Fruit fly (Drosophila melanogaster): Measurements from ENCODE around the gene TfIIS.

TfIIS gene

DNA sequence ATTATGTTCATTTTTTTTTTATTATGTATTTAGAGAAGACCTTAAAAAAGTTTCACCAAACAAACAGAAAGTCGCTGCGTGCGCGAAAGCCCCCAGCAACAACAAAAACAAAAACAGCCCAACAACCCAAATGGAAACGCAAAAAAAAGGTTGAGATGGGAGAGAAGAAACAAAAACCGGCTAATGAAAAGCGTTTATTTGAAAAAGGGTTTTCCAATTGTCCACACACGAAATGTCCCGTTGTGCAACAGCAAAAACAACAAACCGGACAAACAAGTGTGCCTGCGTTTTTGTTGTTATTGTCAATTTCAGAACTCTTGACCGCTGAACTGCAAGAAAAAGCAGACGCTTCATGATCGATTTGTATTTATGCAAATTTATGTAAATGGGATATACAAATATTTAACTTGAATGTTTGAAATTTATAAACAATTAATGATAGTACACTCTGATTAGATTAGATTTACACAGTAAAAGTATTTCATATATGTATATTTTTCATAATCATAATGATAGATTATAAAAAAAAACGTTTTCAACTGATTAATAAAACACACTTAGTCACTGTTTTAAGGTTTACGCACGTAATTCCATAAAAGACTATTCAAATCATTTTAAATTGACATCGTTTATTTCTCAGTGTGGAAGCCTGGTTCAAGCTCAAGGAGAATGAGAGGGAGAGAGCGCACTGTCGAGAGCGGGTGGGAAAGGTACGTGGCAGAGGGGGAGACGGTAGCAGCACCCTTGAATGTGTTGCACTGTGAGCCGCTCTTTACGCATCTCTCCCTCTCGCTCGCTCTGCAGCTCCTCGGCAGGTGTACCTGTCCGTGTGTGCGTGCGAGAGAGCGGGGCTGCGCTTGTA is 4.0 kb downstream of the TfIIS start:
- TF ChIP-seq CG8159 (tag; optimal IDR thresholded peaks at IDR 0.05): peak; percentile 93
- peak; percentile 88 for TF ChIP-seq CG13204 (GFP tag; optimal IDR thresholded peaks at IDR 0.05)
- TF ChIP-seq Pif1A (GFP tag; optimal IDR thresholded peaks at IDR 0.05): peak; percentile 72
- peak; percentile 88 for TF ChIP-seq CG4496 (GFP tag; IDR thresholded peaks at IDR 0.05)
- peak; percentile 80 for TF ChIP-seq D1 (tag; optimal IDR thresholded peaks at IDR 0.05)
- peak; percentile 83; the same call in 1 of the 2 replicates for TF ChIP-seq CG32121 (GFP tag; IDR thresholded peaks at IDR 0.05)
- peak; percentile 68 for TF ChIP-seq gl (tag; optimal IDR thresholded peaks at IDR 0.05)
- peak; percentile 82 for TF ChIP-seq CG15710 (tag; optimal IDR thresholded peaks at IDR 0.05)
- peak; percentile 60 for TF ChIP-seq CG34367 (tag; optimal IDR thresholded peaks at IDR 0.05)
- no peak for TF ChIP-seq fd96Ca (GFP tag; IDR thresholded peaks at IDR 0.05)
- TF ChIP-seq CG10348 (GFP tag; IDR thresholded peaks at IDR 0.05): peak; percentile 17; the same call in 1 of the 2 replicates
- peak; percentile 89 for TF ChIP-seq CG8301 (tag; optimal IDR thresholded peaks at IDR 0.05)
- peak; percentile 87 for TF ChIP-seq Snoo (tag; optimal IDR thresholded peaks at IDR 0.05)
- TF ChIP-seq CG9948 (tag; optimal IDR thresholded peaks at IDR 0.05): peak; percentile 87
- TF ChIP-seq rn (GFP tag; IDR thresholded peaks at IDR 0.05): peak; percentile 54; the same call in 1 of the 2 replicates
- peak; percentile 72 for TF ChIP-seq Ets98B (GFP tag; IDR thresholded peaks at IDR 0.05)
- TF ChIP-seq CG12605 (GFP tag; IDR thresholded peaks at IDR 0.05): peak; percentile 82
- peak; percentile 84 for TF ChIP-seq CG17806 (tag; optimal IDR thresholded peaks at IDR 0.05)
- TF ChIP-seq EcR (GFP tag; optimal IDR thresholded peaks at IDR 0.05): no peak
- peak; percentile 92 for TF ChIP-seq CG14655 (GFP tag; optimal IDR thresholded peaks at IDR 0.05)
- peak; percentile 89 for TF ChIP-seq Pif1B (GFP tag; optimal IDR thresholded peaks at IDR 0.05)

DNA sequence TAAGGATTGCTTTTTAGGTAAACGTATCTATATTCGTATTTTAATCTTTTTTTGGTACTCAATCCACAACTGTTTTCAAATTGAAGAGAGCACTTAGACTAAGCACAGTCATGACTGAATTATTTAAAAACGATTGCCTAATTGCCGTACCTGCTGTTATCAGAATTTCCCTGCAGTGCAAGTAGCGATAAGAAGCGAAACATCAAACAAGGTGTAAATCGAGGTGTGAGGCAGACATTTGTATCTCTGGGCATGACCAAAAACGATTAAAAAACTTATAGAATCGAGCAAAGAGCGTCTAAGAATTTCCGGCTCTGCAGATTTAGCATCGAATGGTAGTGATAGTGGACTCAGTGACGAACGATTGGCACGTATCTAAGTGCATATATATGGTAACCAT is 5.5 kb downstream of the TfIIS start:
- TF ChIP-seq Snoo (tag; optimal IDR thresholded peaks at IDR 0.05): no peak
- no peak for TF ChIP-seq CG34367 (tag; optimal IDR thresholded peaks at IDR 0.05)
- no peak for TF ChIP-seq CG32121 (GFP tag; IDR thresholded peaks at IDR 0.05)
- TF ChIP-seq CG17806 (tag; optimal IDR thresholded peaks at IDR 0.05): no peak
- no peak for TF ChIP-seq CG15710 (tag; optimal IDR thresholded peaks at IDR 0.05)
- TF ChIP-seq CG14655 (GFP tag; optimal IDR thresholded peaks at IDR 0.05): no peak
- no peak for TF ChIP-seq CG12605 (GFP tag; IDR thresholded peaks at IDR 0.05)
- no peak for TF ChIP-seq CG9948 (tag; optimal IDR thresholded peaks at IDR 0.05)
- no peak for TF ChIP-seq CG13204 (GFP tag; optimal IDR thresholded peaks at IDR 0.05)
- no peak for TF ChIP-seq CG8159 (tag; optimal IDR thresholded peaks at IDR 0.05)
- no peak for TF ChIP-seq Ets98B (GFP tag; IDR thresholded peaks at IDR 0.05)
- no peak for TF ChIP-seq CG4496 (GFP tag; IDR thresholded peaks at IDR 0.05)
- TF ChIP-seq rn (GFP tag; IDR thresholded peaks at IDR 0.05): no peak

dm6 chr2L:15052805-15053388 is 7.7 kb downstream of the TfIIS start:
- no peak for TF ChIP-seq Ets98B (GFP tag; IDR thresholded peaks at IDR 0.05)
- 0 out of 3 replicates have a peak, but pooled peaks have one; percentile 22 for TF ChIP-seq CG4496 (GFP tag; IDR thresholded peaks at IDR 0.05)

dm6 chr2L:15043718-15044117 is 16.8 kb downstream of the TfIIS start:
- no peak for TF ChIP-seq CG4496 (GFP tag; IDR thresholded peaks at IDR 0.05)

DNA sequence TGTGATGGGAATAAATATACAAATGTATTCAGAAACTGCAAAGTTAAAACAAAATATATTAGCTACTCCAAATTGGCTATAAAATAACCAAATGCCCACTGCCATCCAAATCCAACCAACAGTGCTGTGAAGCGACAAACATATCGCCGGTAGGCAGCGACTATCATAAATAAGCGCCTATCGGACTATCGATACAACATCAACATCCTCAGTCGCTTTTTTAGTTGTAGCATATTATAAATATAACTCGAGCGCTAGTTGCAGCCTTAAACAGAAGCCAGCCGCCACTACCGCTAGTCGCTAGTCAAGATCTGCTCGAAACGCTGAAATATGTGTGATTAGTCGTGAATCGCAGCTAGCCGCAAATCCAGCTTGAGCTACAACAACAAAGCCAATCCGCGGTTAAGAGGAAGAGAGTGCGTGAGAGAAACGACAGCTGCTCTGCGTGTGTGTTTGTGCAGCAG is 21.2 kb downstream of the TfIIS start:
- TF ChIP-seq CG4496 (GFP tag; IDR thresholded peaks at IDR 0.05) (peak; percentile 42; the same call in 1 of the 3 replicates), fd96Ca (GFP tag; IDR thresholded peaks at IDR 0.05) (no peak)

DNA sequence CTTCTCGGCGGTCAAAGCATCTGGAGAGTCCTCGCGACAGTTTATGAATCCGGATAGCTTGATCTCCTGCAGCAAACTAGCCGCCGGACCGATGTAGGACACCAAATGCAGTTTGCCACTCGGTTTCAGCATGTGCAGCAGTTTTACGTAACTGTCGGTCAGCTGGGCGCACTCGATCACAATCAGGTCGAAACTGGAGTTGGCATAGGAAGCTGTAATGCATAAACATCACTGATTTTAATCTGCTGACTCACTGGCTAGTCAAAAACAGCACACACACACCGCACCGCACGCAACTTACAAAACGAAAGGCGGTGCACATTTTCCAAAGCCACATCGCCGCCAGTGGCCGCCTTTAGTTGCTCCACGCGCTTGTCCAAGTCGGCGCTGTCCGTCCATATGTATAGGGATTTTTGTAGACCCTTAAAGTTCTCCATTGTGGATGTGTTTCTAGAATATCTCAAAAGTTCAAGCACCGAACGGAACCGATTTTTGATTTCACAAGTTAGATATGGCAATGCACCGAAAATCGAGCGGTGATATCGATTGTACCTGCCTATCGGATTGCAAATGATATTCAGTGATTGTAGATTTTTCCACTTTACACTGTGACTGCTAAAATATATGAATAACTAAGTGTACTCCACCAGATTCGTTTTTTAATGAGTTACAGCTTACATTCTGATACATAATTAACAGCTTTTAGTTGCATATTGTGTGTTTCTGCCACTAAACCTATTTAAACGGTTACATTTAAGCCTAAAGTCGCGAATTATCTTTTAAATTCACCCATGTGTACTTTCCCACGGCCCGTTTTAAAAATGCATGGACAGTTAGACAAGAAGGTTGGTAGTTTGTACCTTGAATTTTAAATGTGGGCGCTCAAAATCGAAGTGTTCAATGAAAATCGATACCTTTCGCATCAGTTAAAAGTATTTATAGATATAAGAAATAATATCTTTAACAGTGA is 21.9 kb downstream of the TfIIS start, which contains the start of gene CIAPIN1:
TSS of gene CIAPIN1 (minus strand) at position 523 of the 970 bp plus-strand sequence.
- TF ChIP-seq CG34367 (tag; optimal IDR thresholded peaks at IDR 0.05) (no peak), EcR (GFP tag; optimal IDR thresholded peaks at IDR 0.05) (peak; percentile 67)
